Fruit fly (Drosophila melanogaster): ENCODE results near the gene CG9259.

The CG9259 gene

DNA sequence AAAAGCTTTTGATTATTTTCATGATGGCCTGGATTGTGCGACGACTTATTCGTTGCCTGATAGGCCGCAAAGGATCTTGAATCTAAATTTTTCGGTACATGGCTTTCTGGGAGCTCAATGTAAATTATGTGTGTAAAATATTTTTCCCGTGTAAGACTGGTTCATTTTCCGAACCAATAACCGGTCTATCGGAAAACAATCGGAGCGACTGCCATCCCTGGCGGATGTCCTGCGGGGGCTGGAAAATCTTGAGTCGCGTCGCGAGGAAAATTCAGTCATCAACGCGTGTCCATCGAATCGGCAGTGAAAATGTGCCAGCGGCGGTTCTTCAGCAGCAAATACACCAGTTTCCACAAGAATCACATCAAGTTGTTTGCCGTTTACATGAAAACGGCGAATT, 15.2 kb downstream of the CG9259 start, which contains the start of the genes CG46307 and Nhe2 (continued):
- TF ChIP-seq trh (GFP tag; optimal IDR thresholded peaks at IDR 0.05), result no peak
- no peak for TF ChIP-seq CG42726 (GFP tag; IDR thresholded peaks at IDR 0.05; ENCODE audit: partially characterized antibody)
- TF ChIP-seq so (GFP tag; IDR thresholded peaks at IDR 0.05), result no peak
- TF ChIP-seq CG11695 (GFP tag; IDR thresholded peaks at IDR 0.05), result no peak
- TF ChIP-seq CG34376 (GFP tag; optimal IDR thresholded peaks at IDR 0.05), result no peak
- peak; percentile 31; the same call in 1 of the 2 replicates for TF ChIP-seq Bgb (GFP tag; IDR thresholded peaks at IDR 0.05; ENCODE audit: partially characterized antibody)
- TF ChIP-seq tap (tag; optimal IDR thresholded peaks at IDR 0.05), result no peak
- TF ChIP-seq grn (GFP tag; optimal IDR thresholded peaks at IDR 0.05), result no peak
- peak; percentile 18 for TF ChIP-seq YL-1 (GFP tag; optimal IDR thresholded peaks at IDR 0.05)
- peak; percentile 23 for TF ChIP-seq Jarid2 (GFP tag; optimal IDR thresholded peaks at IDR 0.05)
- TF ChIP-seq caup (GFP tag; optimal IDR thresholded peaks at IDR 0.05; ENCODE audit: severe bottlenecking), result no peak
- no peak for TF ChIP-seq ind (GFP tag; optimal IDR thresholded peaks at IDR 0.05)
- TF ChIP-seq CG12236 (GFP tag; optimal IDR thresholded peaks at IDR 0.05), result no peak
- TF ChIP-seq pan (optimal IDR thresholded peaks at IDR 0.05), result no peak
- TF ChIP-seq pan (GFP tag; optimal IDR thresholded peaks at IDR 0.05 in 1 of 2, IDR thresholded peaks at IDR 0.05 in 1 of 2), result peak in 1 of 2 experiments; percentile 15
- TF ChIP-seq bigmax (GFP tag; optimal IDR thresholded peaks at IDR 0.05), result no peak
- TF ChIP-seq CG9876 (GFP tag; optimal IDR thresholded peaks at IDR 0.05), result no peak
- no peak for TF ChIP-seq CG5180 (GFP tag; optimal IDR thresholded peaks at IDR 0.05)
- TF ChIP-seq gcm2 (GFP tag; optimal IDR thresholded peaks at IDR 0.05), result no peak
- no peak for TF ChIP-seq CG9932 (GFP tag; IDR thresholded peaks at IDR 0.05)
- no peak for TF ChIP-seq nom (GFP tag; optimal IDR thresholded peaks at IDR 0.05)
- TF ChIP-seq CG10147 (GFP tag; optimal IDR thresholded peaks at IDR 0.05), result no peak
- no peak for TF ChIP-seq da (GFP tag; optimal IDR thresholded peaks at IDR 0.05)
- no peak for TF ChIP-seq CG31365 (tag; optimal IDR thresholded peaks at IDR 0.05)
- TF ChIP-seq CG17361 (GFP tag; IDR thresholded peaks at IDR 0.05), result peak; percentile 20; the same call in 1 of the 3 replicates
- peak; percentile 36 for TF ChIP-seq gfzf (GFP tag; optimal IDR thresholded peaks at IDR 0.05)
- no peak for TF ChIP-seq CG3995 (GFP tag; optimal IDR thresholded peaks at IDR 0.05)
- TF ChIP-seq onecut (GFP tag; IDR thresholded peaks at IDR 0.05), result peak; percentile 28; the same call in 1 of the 2 replicates
- TF ChIP-seq Sox102F (GFP tag; optimal IDR thresholded peaks at IDR 0.05), result no peak
- TF ChIP-seq CG5953 (GFP tag; IDR thresholded peaks at IDR 0.05), result no peak
- TF ChIP-seq sima (GFP tag; optimal IDR thresholded peaks at IDR 0.05), result no peak
- no peak for TF ChIP-seq CG14965 (GFP tag; optimal IDR thresholded peaks at IDR 0.05; ENCODE audit: borderline replicate concordance)
- TF ChIP-seq sug (tag; optimal IDR thresholded peaks at IDR 0.05), result no peak
- TF ChIP-seq CG6765 (GFP tag; optimal IDR thresholded peaks at IDR 0.05), result no peak
- TF ChIP-seq CG12219 (GFP tag; optimal IDR thresholded peaks at IDR 0.05), result no peak
- no peak for TF ChIP-seq CG4854 (GFP tag; optimal IDR thresholded peaks at IDR 0.05)
- no peak for TF ChIP-seq wor (GFP tag; IDR thresholded peaks at IDR 0.05)
- TF ChIP-seq CTCF (GFP tag; optimal IDR thresholded peaks at IDR 0.05), result no peak
- TF ChIP-seq HmgD (GFP tag; optimal IDR thresholded peaks at IDR 0.05), result no peak
- TF ChIP-seq E2f2 (GFP tag; IDR thresholded peaks at IDR 0.05), result peak; percentile 8; the same call in 1 of the 2 replicates
- TF ChIP-seq bsh (GFP tag; optimal IDR thresholded peaks at IDR 0.05), result peak in 1 of 2 experiments; percentile 16
- no peak for TF ChIP-seq ftz-f1 (GFP tag; optimal IDR thresholded peaks at IDR 0.05)
- no peak for TF ChIP-seq CG1832 (GFP tag; optimal IDR thresholded peaks at IDR 0.05)
- no peak for TF ChIP-seq CG9215 (GFP tag; IDR thresholded peaks at IDR 0.05)
- TF ChIP-seq CG6683 (GFP tag; optimal IDR thresholded peaks at IDR 0.05), result no peak
- TF ChIP-seq ham (GFP tag; IDR thresholded peaks at IDR 0.05), result no peak
- peak; percentile 11 for TF ChIP-seq Antp (GFP tag; optimal IDR thresholded peaks at IDR 0.05)
- no peak for TF ChIP-seq prd (optimal IDR thresholded peaks at IDR 0.05)
- TF ChIP-seq prd (GFP tag; IDR thresholded peaks at IDR 0.05), result 0 out of 3 replicates have a peak, but pooled peaks have one; percentile 32
- no peak for TF ChIP-seq CG7745 (tag; optimal IDR thresholded peaks at IDR 0.05)
- TF ChIP-seq ERR (GFP tag; optimal IDR thresholded peaks at IDR 0.05), result no peak
- TF ChIP-seq sna (GFP tag; IDR thresholded peaks at IDR 0.05; ENCODE audit: partially characterized antibody), result no peak

All from whole organism, embryonic.